Worm (Caenorhabditis elegans) whole organism, L2 larva: ENCODE results near the gene F20D1.3.

Source experiments
- ama-1 ChIP-seq: fragments of 150-350 bp; optimal IDR thresholded peaks from 2 replicates; lab custom pipeline; 2018; ENCODE audit warnings: inconsistent platforms
- ceh-16 ChIP-seq: fragments of 150-350 bp; optimal IDR thresholded peaks from 2 replicates; lab custom pipeline; 2014; ENCODE audit warnings: missing biosample characterization, missing genetic modification characterization
- egl-27 ChIP-seq: sonication (generic microtip); optimal IDR thresholded peaks from 3 replicates; lab custom pipeline; 2017; ENCODE audit warnings: missing biosample characterization, missing genetic modification reagents, missing genetic modification characterization
- elt-3 ChIP-seq: sonication (generic microtip); optimal IDR thresholded peaks from 2 replicates; lab custom pipeline; 2017; ENCODE audit warnings: missing biosample characterization, missing genetic modification characterization
- fos-1 ChIP-seq: fragments of 150-350 bp; optimal IDR thresholded peaks from 2 replicates; lab custom pipeline; 2014; ENCODE audit warnings: missing biosample characterization, missing genetic modification characterization
- lin-13 ChIP-seq: fragments of 150-350 bp; optimal IDR thresholded peaks from 2 replicates; lab custom pipeline; 2014; ENCODE audit warnings: missing biosample characterization, missing genetic modification reagents, missing genetic modification characterization
- sma-3 ChIP-seq: sonication (generic microtip); optimal IDR thresholded peaks from 2 replicates; lab custom pipeline; 2016; ENCODE audit warnings: missing genetic modification reagents, missing genetic modification characterization, missing compliant biosample characterization
- unc-39 ChIP-seq: fragments of 150-350 bp; optimal IDR thresholded peaks from 2 replicates; lab custom pipeline; 2014; ENCODE audit warnings: missing biosample characterization, missing genetic modification characterization
- unc-55 ChIP-seq: fragments of 150-350 bp; sonication (generic microtip); optimal IDR thresholded peaks from 3 replicates; lab custom pipeline; 2014; ENCODE audit warnings: missing biosample characterization, missing genetic modification reagents, missing genetic modification characterization

- TF ChIP-seq ama-1 (lab: Kevin White, UChicago) (no peak), sma-3 (GFP tag; lab: Kevin White, UChicago) (no peak), unc-39 (tag; lab: Kevin White, UChicago) (no peak), egl-27 (tag; lab: Kevin White, UChicago) (no peak), ceh-16 (no peak), elt-3 (tag; lab: Kevin White, UChicago) (no peak), fos-1 (tag; lab: Kevin White, UChicago) (no peak), lin-13 (GFP tag; lab: Kevin White, UChicago) (no peak), unc-55 (no peak)
These were observed 52.1 kb downstream of the F20D1.3 start for ce11 chrX:15027997-15028396.
